Fruit fly (Drosophila melanogaster): ENCODE measurements around the gene CG18754.

Gene CG18754

DNA sequence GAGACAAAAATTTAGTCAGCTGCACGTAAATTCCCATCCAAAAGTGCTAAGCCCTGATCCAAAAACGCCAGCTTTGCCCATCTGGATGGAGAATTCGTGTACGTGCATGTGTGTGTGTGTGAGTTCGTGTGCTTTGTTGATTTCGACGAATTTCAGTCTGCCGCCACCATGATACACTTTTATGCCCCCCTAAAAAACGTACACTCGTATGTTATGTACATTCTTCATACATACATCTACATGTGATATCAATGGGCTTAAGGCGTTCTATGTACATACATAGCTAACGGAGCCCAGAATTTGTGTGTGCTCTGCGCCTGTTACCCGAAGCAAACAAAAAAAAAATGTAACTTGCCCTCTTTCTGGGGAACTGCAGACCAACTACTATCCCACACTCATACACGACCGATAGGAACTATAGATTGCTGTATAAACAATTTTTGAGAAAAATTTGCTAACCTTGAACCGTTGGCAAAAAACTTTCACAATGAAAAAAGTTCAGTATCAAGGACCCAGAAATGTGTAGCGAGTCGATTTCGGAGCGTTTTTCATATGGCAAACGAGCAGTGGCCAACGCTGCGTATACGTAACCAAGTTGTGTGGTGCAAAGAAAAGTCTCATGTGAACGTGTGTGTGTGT is 42.0 kb downstream of the CG18754 start (continued):
- TF ChIP-seq tap (tag; optimal IDR thresholded peaks at IDR 0.05) (no peak), CG12299 (tag; optimal IDR thresholded peaks at IDR 0.05) (peak; percentile 30), sqz (GFP tag; optimal IDR thresholded peaks at IDR 0.05) (peak; percentile 78), kni (GFP tag; optimal IDR thresholded peaks at IDR 0.05) (peak; percentile 49), CG8089 (GFP tag; optimal IDR thresholded peaks at IDR 0.05) (no peak), CG10979 (tag; optimal IDR thresholded peaks at IDR 0.05) (no peak), CG11085 (GFP tag; IDR thresholded peaks at IDR 0.05) (no peak), CG4328 (GFP tag; optimal IDR thresholded peaks at IDR 0.05) (peak; percentile 34), phol (tag; optimal IDR thresholded peaks at IDR 0.05) (no peak), ftz-f1 (GFP tag; optimal IDR thresholded peaks at IDR 0.05) (peak; percentile 71), CG12104 (GFP tag; optimal IDR thresholded peaks at IDR 0.05) (peak; percentile 14), CG1603 (tag; optimal IDR thresholded peaks at IDR 0.05) (no peak), CG17912 (GFP tag; optimal IDR thresholded peaks at IDR 0.05) (no peak), emc (GFP tag; optimal IDR thresholded peaks at IDR 0.05) (no peak), CG13775 (GFP tag; optimal IDR thresholded peaks at IDR 0.05) (peak; percentile 11), klu (GFP tag; IDR thresholded peaks at IDR 0.05) (no peak), sc (optimal IDR thresholded peaks at IDR 0.05) (no peak), sc (GFP tag; optimal IDR thresholded peaks at IDR 0.05) (peak; percentile 1), CG13296 (GFP tag; optimal IDR thresholded peaks at IDR 0.05) (peak; percentile 61), Med (GFP tag) (peak; percentile 72), CG11723 (GFP tag; optimal IDR thresholded peaks at IDR 0.05) (no peak), CG6272 (GFP tag; IDR thresholded peaks at IDR 0.05) (no peak), dmrt99B (tag; optimal IDR thresholded peaks at IDR 0.05) (no peak), pho (GFP tag; optimal IDR thresholded peaks at IDR 0.05) (peak; percentile 2), dmrt11E (tag; optimal IDR thresholded peaks at IDR 0.05) (no peak), Trl (optimal IDR thresholded peaks at IDR 0.05) (peak in 1 of 2 experiments; percentile 1), Trl (GFP tag; optimal IDR thresholded peaks at IDR 0.05) (no peak), CG12769 (tag; optimal IDR thresholded peaks at IDR 0.05) (peak; percentile 55), CoRest (tag; optimal IDR thresholded peaks at IDR 0.05) (peak; percentile 20), Hmx (GFP tag; optimal IDR thresholded peaks at IDR 0.05) (no peak), ap (GFP tag; IDR thresholded peaks at IDR 0.05) (no peak), B-H2 (GFP tag; optimal IDR thresholded peaks at IDR 0.05) (peak; percentile 66), HmgZ (tag; optimal IDR thresholded peaks at IDR 0.05) (peak; percentile 68), Fer3 (tag; optimal IDR thresholded peaks at IDR 0.05) (peak; percentile 30), ranshi (GFP tag; IDR thresholded peaks at IDR 0.05) (no peak), CG32767 (GFP tag; IDR thresholded peaks at IDR 0.05) (0 out of 2 replicates have a peak, but pooled peaks have one; percentile 14), CG17359 (tag; optimal IDR thresholded peaks at IDR 0.05) (peak; percentile 18), org-1 (GFP tag; optimal IDR thresholded peaks at IDR 0.05) (peak; percentile 14), CG8478 (optimal IDR thresholded peaks at IDR 0.05) (no peak), Scr (GFP tag; IDR thresholded peaks at IDR 0.05; ENCODE audit: partially characterized antibody) (peak; percentile 21; the same call in 1 of the 2 replicates), cg (GFP tag; optimal IDR thresholded peaks at IDR 0.05) (peak; percentile 44), CG3847 (GFP tag; IDR thresholded peaks at IDR 0.05) (no peak), ERR (GFP tag; optimal IDR thresholded peaks at IDR 0.05) (no peak), CG12391 (tag; optimal IDR thresholded peaks at IDR 0.05) (no peak), NC2β (GFP tag; optimal IDR thresholded peaks at IDR 0.05) (no peak), toy (GFP tag; IDR thresholded peaks at IDR 0.05) (0 out of 2 replicates have a peak, but pooled peaks have one; percentile 7), CG15269 (tag; optimal IDR thresholded peaks at IDR 0.05) (peak; percentile 9), vfl (GFP tag; optimal IDR thresholded peaks at IDR 0.05) (no peak), CG7928 (GFP tag; optimal IDR thresholded peaks at IDR 0.05) (no peak), CG9932 (GFP tag; IDR thresholded peaks at IDR 0.05) (no peak), D19A (tag; optimal IDR thresholded peaks at IDR 0.05) (peak; percentile 38)
